Fruit fly (Drosophila melanogaster) whole organism, embryonic: ENCODE measurements around the gene Inx5.

Source experiments
- Adf1 ChIP-seq: fragments of 200-800 bp; sonication (Bioruptor generic); IDR thresholded peaks from 2 replicates; pipeline ENCODE4 v1.3.6; 2022; ENCODE audit warnings: missing biosample characterization, missing genetic modification characterization
- Antp ChIP-seq: fragments of 200-800 bp; sonication (Bioruptor generic); optimal IDR thresholded peaks from 3 replicates; lab custom pipeline; 2016; ENCODE audit warnings: missing biosample characterization, missing genetic modification characterization
- CG12071 ChIP-seq: fragments of 200-800 bp; sonication (Bioruptor generic); optimal IDR thresholded peaks from 3 replicates; lab custom pipeline; 2018; ENCODE audit warnings: missing biosample characterization, mild to moderate bottlenecking, missing genetic modification characterization
- CG12659 ChIP-seq: fragments of 200-800 bp; sonication (Bioruptor generic); optimal IDR thresholded peaks from 3 replicates; lab custom pipeline; 2017; ENCODE audit warnings: mild to moderate bottlenecking, missing biosample characterization, missing genetic modification reagents, missing genetic modification characterization
- CG13894 ChIP-seq: fragments of 200-800 bp; sonication (Bioruptor generic); optimal IDR thresholded peaks from 3 replicates; lab custom pipeline; 2018; ENCODE audit warnings: missing biosample characterization, mild to moderate bottlenecking, missing genetic modification characterization, moderate library complexity
- CG14965 ChIP-seq: fragments of 200-800 bp; sonication (Bioruptor generic); optimal IDR thresholded peaks from 2 replicates; lab custom pipeline; 2016; ENCODE audit warnings: missing biosample characterization, missing genetic modification characterization, borderline replicate concordance
- CG16779 ChIP-seq: fragments of 200-800 bp; sonication (Bioruptor generic); IDR thresholded peaks from 2 replicates; pipeline ENCODE4 v1.3.6; 2022; ENCODE audit warnings: missing biosample characterization, missing genetic modification characterization
- CG18599 ChIP-seq: fragments of 200-800 bp; sonication (Bioruptor generic); optimal IDR thresholded peaks from 3 replicates; lab custom pipeline; 2017; ENCODE audit warnings: missing biosample characterization, missing genetic modification characterization, mild to moderate bottlenecking, moderate library complexity, missing genetic modification reagents
- CG2129 ChIP-seq: fragments of 200-800 bp; sonication (Bioruptor generic); IDR thresholded peaks from 2 replicates; pipeline ENCODE4 v1.3.6; 2022; ENCODE audit warnings: missing biosample characterization, missing genetic modification characterization; ENCODE audit not compliant: partially characterized antibody
- CG30020 ChIP-seq: fragments of 200-800 bp; optimal IDR thresholded peaks from 2 replicates; lab custom pipeline; 2019; ENCODE audit warnings: missing biosample characterization, mild to moderate bottlenecking, missing genetic modification characterization, moderate library complexity
- CG30403 ChIP-seq: fragments of 200-800 bp; sonication (Bioruptor generic); optimal IDR thresholded peaks from 3 replicates; lab custom pipeline; 2016; ENCODE audit warnings: missing biosample characterization, missing genetic modification characterization
- CG33557 ChIP-seq: fragments of 200-800 bp; sonication (Bioruptor generic); optimal IDR thresholded peaks from 2 replicates; lab custom pipeline; 2019; ENCODE audit warnings: missing biosample characterization, mild to moderate bottlenecking, missing genetic modification characterization, moderate library complexity
- CG34376 ChIP-seq: fragments of 200-800 bp; sonication (Bioruptor generic); optimal IDR thresholded peaks from 2 replicates; lab custom pipeline; 2018; ENCODE audit warnings: missing biosample characterization, mild to moderate bottlenecking, missing genetic modification characterization
- CG5180 ChIP-seq: fragments of 200-800 bp; sonication (Bioruptor generic); optimal IDR thresholded peaks from 3 replicates; lab custom pipeline; 2017; ENCODE audit warnings: missing biosample characterization, missing genetic modification characterization, mild to moderate bottlenecking, moderate library complexity, missing genetic modification reagents
- CG7987 ChIP-seq: fragments of 200-800 bp; sonication (Bioruptor generic); optimal IDR thresholded peaks from 2 replicates; lab custom pipeline; 2018; ENCODE audit warnings: missing biosample characterization, mild to moderate bottlenecking, missing genetic modification characterization, moderate library complexity
- CG8924 ChIP-seq: fragments of 200-800 bp; optimal IDR thresholded peaks from 3 replicates; lab custom pipeline; 2019; ENCODE audit warnings: missing biosample characterization, mild to moderate bottlenecking, missing genetic modification characterization, moderate library complexity
- CG9797 ChIP-seq: fragments of 200-800 bp; sonication (Bioruptor generic); optimal IDR thresholded peaks from 3 replicates; lab custom pipeline; 2018; ENCODE audit warnings: missing biosample characterization, mild to moderate bottlenecking, missing genetic modification characterization
- Dad ChIP-seq: fragments of 200-800 bp; sonication (Bioruptor generic); optimal IDR thresholded peaks from 3 replicates; lab custom pipeline; 2016; ENCODE audit warnings: missing biosample characterization, missing genetic modification characterization
- Deaf1 ChIP-seq: fragments of 200-800 bp; optimal IDR thresholded peaks from 3 replicates; lab custom pipeline; 2019; ENCODE audit warnings: missing biosample characterization, mild to moderate bottlenecking, missing genetic modification characterization, moderate library complexity
- Dek ChIP-seq: fragments of 200-800 bp; sonication (Bioruptor generic); optimal IDR thresholded peaks from 3 replicates; lab custom pipeline; 2019; ENCODE audit warnings: missing biosample characterization, mild to moderate bottlenecking, missing genetic modification characterization, moderate library complexity
- Dref ChIP-seq: fragments of 200-800 bp; sonication (Bioruptor generic); IDR thresholded peaks from 2 replicates; pipeline ENCODE4 v1.3.6; 2022; ENCODE audit warnings: missing biosample characterization, missing genetic modification characterization
- Drgx ChIP-seq: fragments of 200-800 bp; sonication (Bioruptor generic); IDR thresholded peaks from 2 replicates; pipeline ENCODE4 v1.3.6; 2022; ENCODE audit warnings: missing biosample characterization, missing genetic modification characterization
- Oaz ChIP-seq: fragments of 200-800 bp; sonication (Bioruptor generic); IDR thresholded peaks from 2 replicates; pipeline ENCODE4 v1.3.6; 2022; ENCODE audit warnings: missing biosample characterization, missing genetic modification characterization
- Side ChIP-seq: fragments of 200-800 bp; sonication (Bioruptor generic); optimal IDR thresholded peaks from 2 replicates; lab custom pipeline; 2016; ENCODE audit warnings: missing biosample characterization, missing genetic modification characterization
- Spps ChIP-seq: fragments of 200-800 bp; sonication (Bioruptor generic); optimal IDR thresholded peaks from 2 replicates; lab custom pipeline; 2018; ENCODE audit warnings: missing biosample characterization, mild to moderate bottlenecking, missing genetic modification characterization
- Stat92E ChIP-seq, 3 experiments: fragments of >200 bp in 2 of 3; fragments of 200-800 bp in 1 of 3; sonication (Bioruptor generic) in 1 of 3; optimal IDR thresholded peaks; 2 replicates each; lab custom pipeline; 2017 to 2019; ENCODE audit warnings: missing biosample characterization in 3 of 3, missing genetic modification characterization in 3 of 3, mild to moderate bottlenecking in 1 of 3, moderate library complexity in 1 of 3
- Xrp1 ChIP-seq: fragments of 200-800 bp; sonication (Bioruptor generic); IDR thresholded peaks from 2 replicates; pipeline ENCODE4 v1.3.6; 2022; ENCODE audit warnings: missing biosample characterization, missing genetic modification characterization
- ase ChIP-seq: fragments of 200-800 bp; sonication (Bioruptor generic); IDR thresholded peaks from 3 replicates; pipeline ENCODE4 v1.3.6; 2022; ENCODE audit warnings: missing biosample characterization, missing genetic modification characterization
- ci ChIP-seq: fragments of 200-800 bp; sonication (Bioruptor generic); IDR thresholded peaks from 3 replicates; pipeline ENCODE4 v1.3.6; 2022; ENCODE audit warnings: missing biosample characterization, missing genetic modification characterization
- corto ChIP-seq: fragments of 200-800 bp; sonication (Bioruptor generic); optimal IDR thresholded peaks from 2 replicates; lab custom pipeline; 2016; ENCODE audit warnings: missing biosample characterization, mild to moderate bottlenecking, missing genetic modification characterization, moderate library complexity
- crol ChIP-seq: fragments of 200-800 bp; sonication (Bioruptor generic); IDR thresholded peaks from 2 replicates; pipeline ENCODE4 v1.3.6; 2022; ENCODE audit warnings: missing biosample characterization, missing genetic modification characterization
- da ChIP-seq: fragments of 200-800 bp; sonication (Bioruptor generic); optimal IDR thresholded peaks from 2 replicates; lab custom pipeline; 2016; ENCODE audit warnings: missing biosample characterization, missing genetic modification characterization
- fd64A ChIP-seq: fragments of 200-800 bp; sonication (Bioruptor generic); optimal IDR thresholded peaks from 3 replicates; lab custom pipeline; 2018; ENCODE audit warnings: missing biosample characterization, mild to moderate bottlenecking, missing genetic modification characterization
- gro ChIP-seq: fragments of 200-800 bp; sonication (Bioruptor generic); optimal IDR thresholded peaks from 2 replicates; lab custom pipeline; 2016; ENCODE audit warnings: missing biosample characterization, missing genetic modification characterization
- insv ChIP-seq, 2 experiments: fragments of 200-800 bp; sonication (Bioruptor generic); optimal IDR thresholded peaks; 3 replicates each; lab custom pipeline; 2016 to 2018; ENCODE audit warnings: missing biosample characterization in 2 of 2, missing genetic modification characterization in 2 of 2
- lbe ChIP-seq: fragments of 200-800 bp; sonication (Bioruptor generic); optimal IDR thresholded peaks from 2 replicates; lab custom pipeline; 2016; ENCODE audit warnings: missing biosample characterization, mild to moderate bottlenecking, missing genetic modification characterization
- luna ChIP-seq: fragments of 200-800 bp; sonication (Bioruptor generic); optimal IDR thresholded peaks from 2 replicates; lab custom pipeline; 2016; ENCODE audit warnings: missing biosample characterization, missing genetic modification characterization
- otp ChIP-seq: fragments of 200-800 bp; sonication (Bioruptor generic); IDR thresholded peaks from 3 replicates; pipeline ENCODE4, ENCODE4 v1.3.6; 2022; ENCODE audit warnings: missing biosample characterization, missing genetic modification characterization
- repo ChIP-seq: fragments of 200-800 bp; sonication (Bioruptor generic); optimal IDR thresholded peaks from 2 replicates; lab custom pipeline; 2016; ENCODE audit warnings: missing biosample characterization, missing genetic modification characterization
- salm ChIP-seq: fragments of 200-800 bp; sonication (Bioruptor generic); optimal IDR thresholded peaks from 2 replicates; lab custom pipeline; 2018; ENCODE audit warnings: missing biosample characterization, mild to moderate bottlenecking, missing genetic modification characterization
- seq ChIP-seq: fragments of 200-800 bp; sonication (Bioruptor generic); IDR thresholded peaks from 2 replicates; pipeline ENCODE4 v1.3.6; 2022; ENCODE audit warnings: missing biosample characterization, missing genetic modification characterization
- so ChIP-seq: fragments of 200-800 bp; sonication (Bioruptor generic); IDR thresholded peaks from 3 replicates; pipeline ENCODE4 v1.3.6; 2022; ENCODE audit warnings: missing biosample characterization, missing genetic modification characterization
- sqz ChIP-seq: fragments of 200-800 bp; sonication (Bioruptor generic); optimal IDR thresholded peaks from 3 replicates; lab custom pipeline; 2018; ENCODE audit warnings: missing biosample characterization, mild to moderate bottlenecking, missing genetic modification characterization
- toy ChIP-seq: fragments of 200-800 bp; sonication (Bioruptor generic); IDR thresholded peaks from 2 replicates; pipeline ENCODE4 v1.3.6; 2022; ENCODE audit warnings: missing biosample characterization, missing genetic modification characterization
- trem ChIP-seq: fragments of 200-800 bp; optimal IDR thresholded peaks from 3 replicates; lab custom pipeline; 2019; ENCODE audit warnings: missing biosample characterization, mild to moderate bottlenecking, missing genetic modification characterization, moderate library complexity
- wek ChIP-seq: fragments of 200-800 bp; sonication (Bioruptor generic); optimal IDR thresholded peaks from 3 replicates; lab custom pipeline; 2018; ENCODE audit warnings: missing biosample characterization, mild to moderate bottlenecking, missing genetic modification characterization, moderate library complexity
- z ChIP-seq: fragments of 200-800 bp; sonication (Bioruptor generic); IDR thresholded peaks from 3 replicates; pipeline ENCODE4 v1.3.6; 2022; ENCODE audit warnings: missing biosample characterization, missing genetic modification characterization

Inx5 gene

DNA sequence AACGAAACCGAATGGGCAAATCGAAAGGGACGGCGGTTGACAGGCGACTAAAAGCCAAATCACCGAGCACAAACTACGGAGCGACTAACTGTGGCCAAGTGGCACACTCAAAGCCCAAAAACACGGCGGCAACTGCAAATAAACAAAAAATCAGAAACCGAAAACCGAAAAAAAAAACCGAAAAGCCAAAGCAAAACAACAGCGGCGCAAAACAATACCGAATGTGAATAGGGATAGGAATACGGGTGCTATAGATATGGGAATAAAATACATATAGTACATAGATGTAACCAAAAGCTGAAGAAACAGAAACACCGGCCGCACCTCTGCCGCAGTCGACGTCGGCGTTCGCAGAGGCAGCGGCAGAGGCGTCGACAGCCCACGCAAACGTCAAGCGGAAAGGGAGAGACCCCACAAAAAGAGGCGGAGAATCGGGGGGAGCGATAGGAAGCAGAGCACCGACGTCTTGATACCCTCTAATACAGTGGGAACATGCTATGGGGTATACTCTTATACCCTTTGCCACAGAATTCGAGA is 3.6 kb downstream of the Inx5 start, which contains the start of gene RhoGAP18B (continued):
- peak; percentile 9 for TF ChIP-seq sqz (GFP tag; lab: Kevin White, UChicago)
- TF ChIP-seq so (GFP tag; lab: Robert Waterston, UW) = peak; percentile 85; the same call in 2 of the 3 replicates
- peak; percentile 83 for TF ChIP-seq CG13894 (tag; lab: Kevin White, UChicago)
- peak; percentile 60 for TF ChIP-seq crol (GFP tag; lab: Robert Waterston, UW)
- TF ChIP-seq Adf1 = peak; percentile 98
- TF ChIP-seq, all 482 proteins: peak for 17

DNA sequence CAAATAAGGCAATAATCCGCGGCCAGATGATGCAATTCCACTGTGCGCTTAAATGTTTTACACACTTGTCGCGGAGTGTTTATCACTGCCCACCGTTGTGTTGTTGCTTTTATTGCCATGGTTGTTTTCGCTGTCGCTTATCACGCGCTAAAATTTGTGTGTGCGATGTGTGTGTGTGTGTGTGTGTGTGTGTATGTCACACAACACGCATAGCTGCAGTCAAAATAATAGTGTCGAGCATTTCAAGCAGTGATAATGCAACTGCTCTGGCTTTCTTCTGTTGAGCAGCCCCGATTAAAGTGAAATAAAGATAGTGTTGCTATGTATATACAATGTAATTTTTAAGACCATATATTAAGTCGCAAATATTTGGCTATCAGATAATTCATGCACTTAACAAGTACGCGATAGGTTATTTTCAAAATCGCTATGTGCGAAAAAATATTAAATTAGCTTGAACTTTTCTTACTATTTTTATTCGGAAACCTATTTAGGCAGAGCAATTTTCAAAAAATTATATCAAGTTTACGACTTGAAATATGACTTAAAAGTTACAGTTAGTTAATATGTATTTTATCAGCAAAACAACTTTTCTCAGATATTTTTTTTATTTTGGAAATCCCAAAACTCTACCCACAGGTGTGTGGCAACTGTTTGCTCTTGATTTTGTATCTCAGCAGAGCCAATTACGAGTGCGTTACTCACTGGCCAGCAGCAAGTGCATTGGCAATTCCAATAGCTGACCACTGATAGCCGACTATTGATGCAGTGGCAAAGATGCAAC is 4.3 kb downstream of the Inx5 start:
- TF ChIP-seq otp (GFP tag; lab: Robert Waterston, UW) = no peak
- no peak for TF ChIP-seq fd64A (GFP tag; lab: Kevin White, UChicago)
- no peak for TF ChIP-seq da
- no peak for TF ChIP-seq seq
- no peak for TF ChIP-seq CG33557
- no peak for TF ChIP-seq CG9797 (GFP tag; lab: Kevin White, UChicago)
- TF ChIP-seq CG12071 (GFP tag; lab: Kevin White, UChicago) = no peak
- no peak for TF ChIP-seq gro
- TF ChIP-seq CG5180 (GFP tag; lab: Kevin White, UChicago) = peak; percentile 54
- TF ChIP-seq Spps (tag; lab: Kevin White, UChicago) = no peak
- TF ChIP-seq repo (GFP tag; lab: Kevin White, UChicago) = no peak
- no peak for TF ChIP-seq CG34376 (GFP tag; lab: Kevin White, UChicago)
- peak; percentile 27 for TF ChIP-seq Antp
- TF ChIP-seq z = no peak
- no peak for TF ChIP-seq toy
- TF ChIP-seq corto = no peak
- no peak for TF ChIP-seq Dad (GFP tag; lab: Kevin White, UChicago)
- TF ChIP-seq lbe (GFP tag; lab: Kevin White, UChicago) = no peak
- 0 out of 2 replicates have a peak, but pooled peaks have one; percentile 32 for TF ChIP-seq Oaz
- no peak for TF ChIP-seq CG14965 (GFP tag; lab: Kevin White, UChicago)
- no peak for TF ChIP-seq Stat92E (GFP tag; optimal IDR thresholded peaks at IDR 0.05; lab: Kevin White, UChicago)
- TF ChIP-seq luna (GFP tag; lab: Kevin White, UChicago) = no peak
- TF ChIP-seq Dek = peak; percentile 50
- no peak for TF ChIP-seq CG30020 (tag; lab: Kevin White, UChicago)
- TF ChIP-seq Xrp1 = peak; percentile 7; the same call in 1 of the 2 replicates
- no peak; the same call in 2 of the 3 replicates for TF ChIP-seq ase (GFP tag; lab: Robert Waterston, UW)
- no peak for TF ChIP-seq Dref (GFP tag; lab: Robert Waterston, UW)
- no peak for TF ChIP-seq salm (tag; lab: Kevin White, UChicago)
- no peak for TF ChIP-seq CG7987
- no peak for TF ChIP-seq wek (GFP tag; lab: Kevin White, UChicago)
- peak; percentile 55 for TF ChIP-seq CG8924 (tag; lab: Kevin White, UChicago)
- no peak for TF ChIP-seq ci (GFP tag; lab: Robert Waterston, UW)
- no peak for TF ChIP-seq Side (GFP tag; lab: Kevin White, UChicago)
- TF ChIP-seq CG2129 (GFP tag; lab: Robert Waterston, UW) = no peak
- no peak for TF ChIP-seq insv (GFP tag; optimal IDR thresholded peaks at IDR 0.05; lab: Kevin White, UChicago)
- no peak for TF ChIP-seq Drgx
- TF ChIP-seq trem (tag; lab: Kevin White, UChicago) = no peak
- TF ChIP-seq CG16779 = no peak
- peak; percentile 60 for TF ChIP-seq CG12659 (GFP tag; lab: Kevin White, UChicago)
- peak; percentile 50 for TF ChIP-seq CG30403 (GFP tag; lab: Kevin White, UChicago)
- no peak for TF ChIP-seq Deaf1
- TF ChIP-seq CG18599 (GFP tag; lab: Kevin White, UChicago) = peak; percentile 45
